Fruit fly (Drosophila melanogaster) whole organism, wandering third instar larva: ENCODE data around the gene Wnt10.

Source experiments
- Abd-B ChIP-seq: fragments of >200 bp; optimal IDR thresholded peaks from 2 replicates; lab custom pipeline; 2017; ENCODE audit warnings: missing biosample characterization, missing genetic modification characterization
- CG32264 ChIP-seq: fragments of 200-800 bp; sonication (Bioruptor generic); optimal IDR thresholded peaks from 2 replicates; lab custom pipeline; 2016; ENCODE audit warnings: missing biosample characterization, missing genetic modification characterization
- CG9705 ChIP-seq: fragments of 200-800 bp; sonication (Bioruptor generic); optimal IDR thresholded peaks from 2 replicates; lab custom pipeline; 2018; ENCODE audit warnings: missing biosample characterization, mild to moderate bottlenecking, missing genetic modification characterization
- CrebA ChIP-seq: fragments of 200-800 bp; sonication (Bioruptor generic); optimal IDR thresholded peaks from 2 replicates; lab custom pipeline; 2016; ENCODE audit warnings: missing biosample characterization, mild to moderate bottlenecking, missing genetic modification characterization, borderline replicate concordance
- Dfd ChIP-seq: fragments of >200 bp; optimal IDR thresholded peaks from 2 replicates; lab custom pipeline; 2017; ENCODE audit warnings: missing biosample characterization, missing genetic modification characterization
- Dif ChIP-seq: fragments of 200-275, 200-300 bp; sonication (Bioruptor generic); optimal IDR thresholded peaks from 2 replicates; lab custom pipeline; 2018; ENCODE audit warnings: missing biosample characterization, missing genetic modification characterization; ENCODE audit not compliant: partially characterized antibody
- GATAd ChIP-seq: sonication (Bioruptor generic); optimal IDR thresholded peaks from 2 replicates; lab custom pipeline; 2016; ENCODE audit warnings: missing biosample characterization, missing genetic modification characterization
- HLH106 ChIP-seq: fragments of 200-800 bp; optimal IDR thresholded peaks from 3 replicates; lab custom pipeline; 2019; ENCODE audit warnings: missing biosample characterization, mild to moderate bottlenecking, missing genetic modification characterization, moderate library complexity
- Hnf4 ChIP-seq: fragments of 200-800 bp; sonication (Bioruptor generic); optimal IDR thresholded peaks from 2 replicates; lab custom pipeline; 2016; ENCODE audit warnings: missing biosample characterization, mild to moderate bottlenecking, missing genetic modification characterization
- Hr78 ChIP-seq: fragments of >200 bp; optimal IDR thresholded peaks from 2 replicates; lab custom pipeline; 2017; ENCODE audit warnings: missing biosample characterization, missing genetic modification characterization
- Hr83 ChIP-seq: fragments of 200-300 bp; sonication (Bioruptor generic); optimal IDR thresholded peaks from 2 replicates; lab custom pipeline; 2016; ENCODE audit warnings: missing biosample characterization, mild to moderate bottlenecking, missing genetic modification characterization, moderate library complexity; ENCODE audit not compliant: poor library complexity, severe bottlenecking
- Jra ChIP-seq: sonication (Bioruptor generic); optimal IDR thresholded peaks from 2 replicates; lab custom pipeline; 2016; ENCODE audit warnings: missing biosample characterization, missing genetic modification characterization
- Mio ChIP-seq: sonication (Bioruptor generic); optimal IDR thresholded peaks from 2 replicates; lab custom pipeline; 2016; ENCODE audit warnings: missing biosample characterization, missing genetic modification characterization
- Myc ChIP-seq: fragments of >200 bp; optimal IDR thresholded peaks from 2 replicates; lab custom pipeline; 2017
- N ChIP-seq: fragments of >200 bp; optimal IDR thresholded peaks from 2 replicates; lab custom pipeline; 2018; ENCODE audit warnings: missing biosample characterization, missing external identifiers, missing genetic modification characterization
- OdsH ChIP-seq: fragments of 200-800 bp; sonication (Bioruptor generic); optimal IDR thresholded peaks from 2 replicates; lab custom pipeline; 2016; ENCODE audit warnings: missing biosample characterization, mild to moderate bottlenecking, missing genetic modification characterization
- Rel ChIP-seq, 2 experiments: fragments of 200-800 bp; sonication (Bioruptor generic) in 1 of 2; optimal IDR thresholded peaks; 2 replicates in 1 of 2; 3 replicates in 1 of 2; lab custom pipeline; 2016 to 2019; ENCODE audit warnings: mild to moderate bottlenecking in 2 of 2, missing biosample characterization in 2 of 2, missing genetic modification characterization in 2 of 2, moderate library complexity in 1 of 2
- Sp1 ChIP-seq: fragments of 200-800 bp; sonication (Bioruptor generic); optimal IDR thresholded peaks from 3 replicates; lab custom pipeline; 2019; ENCODE audit warnings: missing biosample characterization, mild to moderate bottlenecking, missing genetic modification characterization, moderate library complexity
- Vsx2 ChIP-seq: fragments of 200-300, 225-300 bp; sonication (Bioruptor generic); optimal IDR thresholded peaks from 2 replicates; lab custom pipeline; 2018; ENCODE audit warnings: missing biosample characterization, missing genetic modification characterization; ENCODE audit not compliant: partially characterized antibody
- br ChIP-seq: fragments of 200-800 bp; sonication (Bioruptor generic); optimal IDR thresholded peaks from 2 replicates; lab custom pipeline; 2016; ENCODE audit warnings: missing biosample characterization, missing genetic modification characterization
- brk ChIP-seq: fragments of 200-800 bp; sonication (Bioruptor generic); optimal IDR thresholded peaks from 2 replicates; lab custom pipeline; 2016; ENCODE audit warnings: missing biosample characterization, mild to moderate bottlenecking, missing genetic modification characterization
- dl ChIP-seq, 2 experiments: fragments of 175-275, 200-275 bp in 1 of 2; fragments of 200-275 bp in 1 of 2; sonication (Bioruptor generic); optimal IDR thresholded peaks; lab custom pipeline; 2018; ENCODE audit warnings: mild to moderate bottlenecking in 2 of 2, missing biosample characterization in 2 of 2, missing genetic modification characterization in 2 of 2, moderate library complexity in 2 of 2; ENCODE audit not compliant: partially characterized antibody in 2 of 2, insufficient read depth in 1 of 2
- dmrt93B ChIP-seq: fragments of 200-800 bp; sonication (Bioruptor generic); optimal IDR thresholded peaks from 2 replicates; lab custom pipeline; 2018; ENCODE audit warnings: missing biosample characterization, mild to moderate bottlenecking, missing genetic modification characterization
- dsf ChIP-seq: sonication (Bioruptor generic); optimal IDR thresholded peaks from 2 replicates; lab custom pipeline; 2016; ENCODE audit warnings: missing biosample characterization, missing genetic modification characterization, borderline replicate concordance
- ey ChIP-seq: fragments of 200-800 bp; sonication (Bioruptor generic); optimal IDR thresholded peaks from 2 replicates; lab custom pipeline; 2016; ENCODE audit warnings: missing biosample characterization, missing genetic modification characterization
- foxo ChIP-seq, 2 experiments: fragments of 200-800 bp; sonication (Bioruptor generic); optimal IDR thresholded peaks; 2 replicates in 1 of 2; 3 replicates in 1 of 2; lab custom pipeline; 2016 to 2017; ENCODE audit warnings: missing biosample characterization in 2 of 2, missing genetic modification characterization in 2 of 2
- fru ChIP-seq: fragments of 200-800 bp; sonication (Bioruptor generic); optimal IDR thresholded peaks from 3 replicates; lab custom pipeline; 2016; ENCODE audit warnings: missing biosample characterization, mild to moderate bottlenecking, missing genetic modification characterization
- h ChIP-seq: fragments of 200-800 bp; sonication (Bioruptor generic); optimal IDR thresholded peaks from 3 replicates; lab custom pipeline; 2016; ENCODE audit warnings: missing biosample characterization, mild to moderate bottlenecking, missing genetic modification characterization
- jim ChIP-seq: fragments of 175-275, 200-325 bp; sonication (Bioruptor generic); optimal IDR thresholded peaks from 2 replicates; lab custom pipeline; 2016; ENCODE audit warnings: missing biosample characterization, mild to moderate bottlenecking, missing genetic modification characterization
- lola ChIP-seq: fragments of >200 bp; optimal IDR thresholded peaks from 2 replicates; lab custom pipeline; 2017; ENCODE audit warnings: missing biosample characterization, missing genetic modification characterization
- pan ChIP-seq: fragments of >200 bp; optimal IDR thresholded peaks from 2 replicates; lab custom pipeline; 2017
- psq ChIP-seq: fragments of 200-800 bp; sonication (Bioruptor generic); optimal IDR thresholded peaks from 3 replicates; lab custom pipeline; 2017; ENCODE audit warnings: missing biosample characterization, mild to moderate bottlenecking, missing genetic modification characterization, moderate library complexity
- rgr ChIP-seq: fragments of 200-800 bp; sonication (Bioruptor generic); optimal IDR thresholded peaks from 3 replicates; lab custom pipeline; 2016; ENCODE audit warnings: missing biosample characterization, mild to moderate bottlenecking, missing genetic modification characterization
- sage ChIP-seq: fragments of 200-800 bp; sonication (Bioruptor generic); optimal IDR thresholded peaks from 2 replicates; lab custom pipeline; 2016; ENCODE audit warnings: missing biosample characterization, mild to moderate bottlenecking, missing genetic modification characterization
- sv ChIP-seq: fragments of 200-800 bp; sonication (Bioruptor generic); optimal IDR thresholded peaks from 3 replicates; lab custom pipeline; 2016; ENCODE audit warnings: missing biosample characterization, missing genetic modification characterization
- tai ChIP-seq: sonication (Bioruptor generic); optimal IDR thresholded peaks from 2 replicates; lab custom pipeline; 2016; ENCODE audit warnings: missing biosample characterization, missing genetic modification characterization
- usp ChIP-seq: fragments of >200 bp; optimal IDR thresholded peaks from 2 replicates; lab custom pipeline; 2017; ENCODE audit warnings: missing biosample characterization, missing genetic modification characterization
- woc ChIP-seq: sonication (Bioruptor generic); optimal IDR thresholded peaks from 2 replicates; lab custom pipeline; 2016; ENCODE audit warnings: missing biosample characterization, mild to moderate bottlenecking, missing genetic modification characterization

Gene Wnt10

DNA sequence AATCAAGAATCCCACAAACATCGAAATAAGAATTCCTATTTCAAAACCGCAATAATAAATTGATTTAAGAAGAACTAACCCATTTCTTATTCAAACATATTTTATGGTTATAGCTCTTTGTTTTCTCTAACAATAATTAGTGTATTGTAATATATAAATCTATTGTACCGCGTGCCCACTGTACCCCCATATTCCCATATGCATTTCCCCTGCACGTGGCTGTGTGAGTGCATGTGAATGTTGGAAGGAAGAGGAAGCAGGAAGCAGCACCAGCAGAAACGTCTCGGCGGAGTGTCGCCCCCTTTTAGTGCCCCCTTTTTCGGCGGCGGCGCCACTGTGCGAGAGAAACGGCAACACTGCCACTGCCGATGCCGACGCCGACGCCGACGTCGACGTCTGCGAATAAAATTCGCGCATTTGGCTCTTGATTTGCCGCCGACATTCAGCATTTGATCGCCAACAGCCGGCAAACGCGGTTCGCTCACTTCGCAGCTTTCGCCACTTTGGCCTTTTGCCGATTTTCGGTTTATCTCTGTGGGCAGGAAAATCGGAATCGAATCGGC, 60.2 kb downstream of the Wnt10 start (continued):
- TF ChIP-seq GATAd (GFP tag; lab: Kevin White, UChicago), result no peak
- peak; percentile 65 for TF ChIP-seq tai (GFP tag; lab: Kevin White, UChicago)

DNA sequence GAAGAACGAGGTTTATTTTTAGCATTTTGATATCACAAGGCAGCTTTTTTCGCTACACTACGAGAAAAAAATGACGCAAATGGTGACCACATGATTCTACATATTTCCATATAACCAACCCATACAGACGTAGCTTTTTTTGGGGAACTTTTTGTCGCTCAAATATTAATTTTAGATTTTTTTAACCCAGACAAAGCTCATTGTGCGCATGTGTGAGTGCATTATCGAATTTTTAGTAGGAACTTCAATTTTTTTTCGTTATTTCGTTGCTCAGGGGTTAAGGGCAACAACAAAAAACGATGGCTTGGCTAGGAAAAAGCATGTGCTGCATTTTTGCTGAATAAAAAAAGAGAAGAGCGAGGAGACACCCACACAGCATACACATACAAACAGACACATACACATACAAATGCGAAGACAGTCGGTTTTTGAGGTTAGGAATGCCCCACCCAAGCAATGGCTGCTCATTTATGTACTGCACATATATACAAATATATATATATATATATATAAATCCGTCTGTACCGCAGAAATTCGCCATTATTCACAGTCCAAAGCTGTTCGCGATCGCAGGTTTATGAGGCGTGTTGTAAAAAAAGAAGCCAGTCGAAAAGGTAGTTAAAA, 61.2 kb downstream of the Wnt10 start:
- peak; percentile 5 for TF ChIP-seq fru
- TF ChIP-seq HLH106 (tag; lab: Kevin White, UChicago), result peak; percentile 4
- peak; percentile 21 to 64 for TF ChIP-seq foxo (GFP tag; optimal IDR thresholded peaks at IDR 0.05; lab: Kevin White, UChicago)
- peak; percentile 60 for TF ChIP-seq N
- TF ChIP-seq Hr83 (GFP tag; lab: Kevin White, UChicago), result peak; percentile 29
- no peak for TF ChIP-seq Vsx2
- no peak for TF ChIP-seq Rel (GFP tag; optimal IDR thresholded peaks at IDR 0.05; lab: Kevin White, UChicago)
- peak; percentile 75 for TF ChIP-seq Rel (tag; optimal IDR thresholded peaks at IDR 0.05; lab: Kevin White, UChicago)
- TF ChIP-seq tai (GFP tag; lab: Kevin White, UChicago), result peak; percentile 51
- no peak for TF ChIP-seq br (GFP tag; lab: Kevin White, UChicago)
- TF ChIP-seq h, result peak; percentile 49
- peak; percentile 46 for TF ChIP-seq Hnf4 (GFP tag; lab: Kevin White, UChicago)
- peak; percentile 8 for TF ChIP-seq CG32264
- TF ChIP-seq pan, result no peak
- TF ChIP-seq sv (GFP tag; lab: Kevin White, UChicago), result no peak
- TF ChIP-seq Dif (GFP tag; lab: Kevin White, UChicago), result no peak
- TF ChIP-seq Sp1 (GFP tag; lab: Kevin White, UChicago), result no peak
- TF ChIP-seq sage (GFP tag; lab: Kevin White, UChicago), result peak; percentile 58
- peak; percentile 23 for TF ChIP-seq Myc
- TF ChIP-seq rgr (GFP tag; lab: Kevin White, UChicago), result peak; percentile 25
- peak; percentile 31 for TF ChIP-seq ey
- TF ChIP-seq, all 38 proteins: peak for 14

dm6 chr2L:7424907-7425689, 61.9 kb downstream of the Wnt10 start:
- TF ChIP-seq usp (GFP tag; lab: Kevin White, UChicago), result no peak
- peak; percentile 72 for TF ChIP-seq tai (GFP tag; lab: Kevin White, UChicago)
- TF ChIP-seq br (GFP tag; lab: Kevin White, UChicago), result peak; percentile 93
- TF ChIP-seq N, result no peak
- no peak for TF ChIP-seq pan
- peak; percentile 2 for TF ChIP-seq GATAd (GFP tag; lab: Kevin White, UChicago)
- TF ChIP-seq h, result peak; percentile 92
- no peak for TF ChIP-seq Hr78 (GFP tag; lab: Kevin White, UChicago)
- TF ChIP-seq sage (GFP tag; lab: Kevin White, UChicago), result peak; percentile 27
- TF ChIP-seq jim, result no peak
- peak; percentile 88 for TF ChIP-seq fru
- TF ChIP-seq dsf (GFP tag; lab: Kevin White, UChicago), result peak; percentile 80
- TF ChIP-seq foxo (GFP tag; optimal IDR thresholded peaks at IDR 0.05; lab: Kevin White, UChicago), result peak; percentile 53 to 92
- TF ChIP-seq CG9705 (GFP tag; lab: Kevin White, UChicago), result peak; percentile 49
- peak; percentile 69 for TF ChIP-seq Hr83 (GFP tag; lab: Kevin White, UChicago)
- TF ChIP-seq Vsx2, result no peak
- TF ChIP-seq Jra (GFP tag; lab: Kevin White, UChicago), result peak; percentile 76
- peak; percentile 91 for TF ChIP-seq OdsH
- TF ChIP-seq Dfd (GFP tag; lab: Kevin White, UChicago), result no peak
- TF ChIP-seq Dif (GFP tag; lab: Kevin White, UChicago), result peak; percentile 73
- peak; percentile 93 for TF ChIP-seq ey
- peak; percentile 95 for TF ChIP-seq psq (GFP tag; lab: Kevin White, UChicago)
- TF ChIP-seq sv (GFP tag; lab: Kevin White, UChicago), result peak; percentile 40
- peak; percentile 42 for TF ChIP-seq woc (GFP tag; lab: Kevin White, UChicago)
- TF ChIP-seq Mio (GFP tag; lab: Kevin White, UChicago), result peak; percentile 81
- no peak for TF ChIP-seq Myc
- TF ChIP-seq Abd-B (GFP tag; lab: Kevin White, UChicago), result no peak
- peak; percentile 78 for TF ChIP-seq dmrt93B
- peak; percentile 83 for TF ChIP-seq Sp1 (GFP tag; lab: Kevin White, UChicago)
- peak; percentile 92 for TF ChIP-seq rgr (GFP tag; lab: Kevin White, UChicago)
- TF ChIP-seq Rel (GFP tag; optimal IDR thresholded peaks at IDR 0.05; lab: Kevin White, UChicago), result no peak
- peak; percentile 10 for TF ChIP-seq Rel (tag; optimal IDR thresholded peaks at IDR 0.05; lab: Kevin White, UChicago)
- peak; percentile 72 for TF ChIP-seq CrebA (GFP tag; lab: Kevin White, UChicago)
- no peak for TF ChIP-seq lola
- peak; percentile 82 for TF ChIP-seq brk
- peak; percentile 85 for TF ChIP-seq Hnf4 (GFP tag; lab: Kevin White, UChicago)
- TF ChIP-seq CG32264, result peak; percentile 76
- TF ChIP-seq dl (GFP tag; optimal IDR thresholded peaks at IDR 0.05; lab: Kevin White, UChicago; ENCODE audit: insufficient read depth in 1 of 2, partially characterized antibody in 2 of 2), result peak; percentile 25 to 72
- TF ChIP-seq HLH106 (tag; lab: Kevin White, UChicago), result peak; percentile 89
